Worm (Caenorhabditis elegans) whole organism, L2 larva: Measurements from ENCODE around the gene F54A3.2.

ENCODE experiments used
- C34F6.9 ChIP-seq: fragments of 150-350 bp; optimal IDR thresholded peaks from 2 replicates; lab custom pipeline; 2014; ENCODE audit warnings: missing biosample characterization, missing genetic modification characterization
- aly-2 ChIP-seq: fragments of 150-350 bp; optimal IDR thresholded peaks from 2 replicates; lab custom pipeline; 2014; ENCODE audit warnings: missing biosample characterization, missing genetic modification characterization
- blmp-1 ChIP-seq: sonication (generic microtip); optimal IDR thresholded peaks from 2 replicates; lab custom pipeline; 2017; ENCODE audit warnings: missing genetic modification characterization, mild to moderate bottlenecking, missing compliant biosample characterization, antibody characterized with exemption, moderate library complexity; ENCODE audit not compliant: insufficient read depth
- ceh-82 ChIP-seq: fragments of 150-350 bp; optimal IDR thresholded peaks from 2 replicates; lab custom pipeline; 2014; ENCODE audit warnings: missing biosample characterization, missing genetic modification characterization
- lin-13 ChIP-seq: fragments of 150-350 bp; optimal IDR thresholded peaks from 2 replicates; lab custom pipeline; 2014; ENCODE audit warnings: missing biosample characterization, missing genetic modification reagents, missing genetic modification characterization
- mab-5 ChIP-seq: fragments of 150-350 bp; optimal IDR thresholded peaks from 2 replicates; lab custom pipeline; 2014; ENCODE audit warnings: missing biosample characterization, missing genetic modification characterization
- nhr-11 ChIP-seq: fragments of 150-350 bp; optimal IDR thresholded peaks from 2 replicates; lab custom pipeline; 2014; ENCODE audit warnings: missing biosample characterization, missing genetic modification characterization
- nhr-12 ChIP-seq: fragments of 150-350 bp; optimal IDR thresholded peaks from 2 replicates; lab custom pipeline; 2014; ENCODE audit warnings: missing biosample characterization, missing genetic modification characterization
- nhr-77 ChIP-seq: fragments of 150-350 bp; optimal IDR thresholded peaks from 2 replicates; lab custom pipeline; 2014; ENCODE audit warnings: missing biosample characterization, missing genetic modification characterization
- snpc-4 ChIP-seq: fragments of 150-350 bp; optimal IDR thresholded peaks from 2 replicates; lab custom pipeline; 2014; ENCODE audit warnings: missing biosample characterization, missing genetic modification characterization
- unc-39 ChIP-seq: fragments of 150-350 bp; optimal IDR thresholded peaks from 2 replicates; lab custom pipeline; 2014; ENCODE audit warnings: missing biosample characterization, missing genetic modification characterization

- TF ChIP-seq unc-39 (tag; lab: Kevin White, UChicago) (no peak), lin-13 (GFP tag; lab: Kevin White, UChicago) (no peak), snpc-4 (tag; lab: Kevin White, UChicago) (no peak), nhr-11 (tag; lab: Kevin White, UChicago) (no peak), mab-5 (no peak), blmp-1 (tag; lab: Kevin White, UChicago) (no peak), C34F6.9 (tag; lab: Kevin White, UChicago) (no peak), ceh-82 (tag; lab: Kevin White, UChicago) (no peak), aly-2 (tag; lab: Kevin White, UChicago) (no peak), nhr-12 (tag; lab: Kevin White, UChicago) (no peak), nhr-77 (tag; lab: Kevin White, UChicago) (no peak)
Observed at ce11 chrII:2298742-2299141, 55.3 kb downstream of the F54A3.2 start, which contains the start of gene B0281.4.
